Fruit fly (Drosophila melanogaster): ENCODE measurements around the gene CG5126.

CG5126 gene

dm6 chr2L:1185642-1186497 lies 2.0 kb upstream of the CG5126 start, which contains the start of gene CG5001 (continued):
- TF ChIP-seq YL-1 (GFP tag; optimal IDR thresholded peaks at IDR 0.05) (peak; percentile 51), ham (GFP tag; IDR thresholded peaks at IDR 0.05) (no peak), CG11085 (GFP tag; IDR thresholded peaks at IDR 0.05) (peak; percentile 59; the same call in 1 of the 2 replicates), Meics (GFP tag; optimal IDR thresholded peaks at IDR 0.05) (peak; percentile 84), kni (GFP tag; optimal IDR thresholded peaks at IDR 0.05) (peak; percentile 54), CG2875 (GFP tag; optimal IDR thresholded peaks at IDR 0.05) (no peak), CG14965 (GFP tag; optimal IDR thresholded peaks at IDR 0.05; ENCODE audit: borderline replicate concordance) (no peak), CG1233 (GFP tag; optimal IDR thresholded peaks at IDR 0.05) (peak; percentile 77), CG9932 (GFP tag; IDR thresholded peaks at IDR 0.05) (peak; percentile 88), C15 (GFP tag; IDR thresholded peaks at IDR 0.05) (0 out of 3 replicates have a peak, but pooled peaks have one; percentile 12), mam (GFP tag; optimal IDR thresholded peaks at IDR 0.05) (peak; percentile 66), nau (GFP tag; optimal IDR thresholded peaks at IDR 0.05) (no peak), Myb (GFP tag; optimal IDR thresholded peaks at IDR 0.05) (peak; percentile 15), MBD-R2 (GFP tag; IDR thresholded peaks at IDR 0.05) (peak; percentile 69), odd (GFP tag; optimal IDR thresholded peaks at IDR 0.05) (no peak), mld (GFP tag; IDR thresholded peaks at IDR 0.05; ENCODE audit: partially characterized antibody) (no peak), ind (GFP tag; optimal IDR thresholded peaks at IDR 0.05) (peak; percentile 87), CG14667 (GFP tag; IDR thresholded peaks at IDR 0.05) (peak; percentile 78), CG15514 (GFP tag; optimal IDR thresholded peaks at IDR 0.05) (peak; percentile 93), Camta (GFP tag; optimal IDR thresholded peaks at IDR 0.05) (peak; percentile 59), D19A (tag; optimal IDR thresholded peaks at IDR 0.05) (peak; percentile 82), CG7839 (tag; optimal IDR thresholded peaks at IDR 0.05) (peak; percentile 91), sqz (GFP tag; optimal IDR thresholded peaks at IDR 0.05) (no peak), CG10431 (GFP tag; optimal IDR thresholded peaks at IDR 0.05) (peak; percentile 97), slou (GFP tag; optimal IDR thresholded peaks at IDR 0.05) (peak; percentile 65), CG4617 (GFP tag; optimal IDR thresholded peaks at IDR 0.05; ENCODE audit: borderline replicate concordance) (peak; percentile 12), CG7963 (GFP tag; IDR thresholded peaks at IDR 0.05; ENCODE audit: partially characterized antibody) (no peak), CG6254 (GFP tag; optimal IDR thresholded peaks at IDR 0.05) (peak; percentile 66), HHEX (GFP tag; optimal IDR thresholded peaks at IDR 0.05) (peak; percentile 85), fru (optimal IDR thresholded peaks at IDR 0.05) (no peak), Hand (GFP tag; optimal IDR thresholded peaks at IDR 0.05) (peak; percentile 57), CG10274 (GFP tag; optimal IDR thresholded peaks at IDR 0.05) (peak; percentile 17), cwo (GFP tag; optimal IDR thresholded peaks at IDR 0.05) (peak; percentile 76), eyg (GFP tag; optimal IDR thresholded peaks at IDR 0.05) (peak; percentile 55), klu (GFP tag; IDR thresholded peaks at IDR 0.05) (peak; percentile 82), CG31441 (GFP tag; IDR thresholded peaks at IDR 0.05) (no peak; the same call in 1 of the 2 replicates), Lpt (GFP tag; optimal IDR thresholded peaks at IDR 0.05) (no peak), CG13424 (tag; optimal IDR thresholded peaks at IDR 0.05) (peak; percentile 90), Dll (GFP tag; IDR thresholded peaks at IDR 0.05; ENCODE audit: partially characterized antibody) (peak; percentile 36; the same call in 1 of the 4 replicates), gcm2 (GFP tag; optimal IDR thresholded peaks at IDR 0.05) (peak; percentile 77), zen2 (GFP tag; IDR thresholded peaks at IDR 0.05; ENCODE audit: partially characterized antibody) (no peak), dpn (GFP tag; optimal IDR thresholded peaks at IDR 0.05) (peak; percentile 77 to 86), gem (tag; optimal IDR thresholded peaks at IDR 0.05) (peak; percentile 94), lola (GFP tag; optimal IDR thresholded peaks at IDR 0.05) (peak in 1 of 3 experiments; percentile 75), CG4404 (GFP tag; IDR thresholded peaks at IDR 0.05) (peak; percentile 41; the same call in 1 of the 2 replicates), CG7987 (GFP tag; optimal IDR thresholded peaks at IDR 0.05) (peak; percentile 54), CHES-1-like (GFP tag; optimal IDR thresholded peaks at IDR 0.05) (peak; percentile 68), so (GFP tag; IDR thresholded peaks at IDR 0.05) (peak; percentile 81)

Data from whole organism, embryonic.